Worm (Caenorhabditis elegans) whole organism, mixed stage, embryonic: Measurements from ENCODE around the gene C01G12.5.

ENCODE experiments used
- M03D4.4 ChIP-seq: sonication (generic microtip); optimal IDR thresholded peaks from 2 replicates; lab custom pipeline; 2017; ENCODE audit warnings: mild to moderate bottlenecking, missing genetic modification characterization, missing compliant biosample characterization
- bed-3 ChIP-seq: fragments of 200-800 bp; sonication (Bioruptor generic); optimal IDR thresholded peaks from 3 replicates; lab custom pipeline; 2018; ENCODE audit warnings: mild to moderate bottlenecking, missing genetic modification characterization, moderate library complexity, missing compliant biosample characterization
- ceh-39 ChIP-seq: fragments of 150-350 bp; optimal IDR thresholded peaks from 2 replicates; lab custom pipeline; 2014; ENCODE audit warnings: missing biosample characterization, missing genetic modification characterization
- ceh-43 ChIP-seq: fragments of 200-800 bp; sonication (Bioruptor generic); optimal IDR thresholded peaks from 2 replicates; lab custom pipeline; 2018; ENCODE audit warnings: mild to moderate bottlenecking, missing genetic modification characterization, moderate library complexity, missing compliant biosample characterization
- ceh-83 ChIP-seq: fragments of 200-800 bp; sonication (Bioruptor generic); optimal IDR thresholded peaks from 2 replicates; lab custom pipeline; 2018; ENCODE audit warnings: mild to moderate bottlenecking, missing genetic modification characterization, missing compliant biosample characterization
- ces-1 ChIP-seq: fragments of 150-350 bp; optimal IDR thresholded peaks from 2 replicates; lab custom pipeline; 2014; ENCODE audit warnings: missing biosample characterization, missing genetic modification reagents, missing genetic modification characterization
- cnd-1 ChIP-seq: fragments of 200-800 bp; sonication (Bioruptor generic); optimal IDR thresholded peaks from 2 replicates; lab custom pipeline; 2018; ENCODE audit warnings: mild to moderate bottlenecking, missing genetic modification characterization, missing compliant biosample characterization
- drap-1 ChIP-seq: fragments of 200-800 bp; sonication (Bioruptor generic); optimal IDR thresholded peaks from 3 replicates; lab custom pipeline; 2018; ENCODE audit warnings: mild to moderate bottlenecking, missing genetic modification characterization, missing compliant biosample characterization
- elt-1 ChIP-seq: sonication (generic microtip); optimal IDR thresholded peaks from 2 replicates; lab custom pipeline; 2017; ENCODE audit warnings: missing genetic modification characterization, mild to moderate bottlenecking, missing compliant biosample characterization, antibody characterized with exemption, moderate library complexity, borderline replicate concordance; ENCODE audit not compliant: insufficient read depth
- elt-3 ChIP-seq: fragments of 150-350 bp; optimal IDR thresholded peaks from 2 replicates; lab custom pipeline; 2014; ENCODE audit warnings: missing biosample characterization, missing genetic modification characterization
- flh-1 ChIP-seq: fragments of 200-800 bp; sonication (Bioruptor generic); optimal IDR thresholded peaks from 2 replicates; lab custom pipeline; 2018; ENCODE audit warnings: mild to moderate bottlenecking, missing genetic modification characterization, moderate library complexity, missing compliant biosample characterization
- ham-2 ChIP-seq: fragments of 200-800 bp; sonication (Bioruptor generic); optimal IDR thresholded peaks from 2 replicates; lab custom pipeline; 2018; ENCODE audit warnings: mild to moderate bottlenecking, missing genetic modification characterization, missing compliant biosample characterization
- hlh-1 ChIP-seq: fragments of 150-350 bp; optimal IDR thresholded peaks from 2 replicates; lab custom pipeline; 2014; ENCODE audit warnings: missing biosample characterization, missing genetic modification reagents, missing genetic modification characterization
- lin-32 ChIP-seq: fragments of 200-800 bp; sonication (Bioruptor generic); optimal IDR thresholded peaks from 2 replicates; lab custom pipeline; 2018; ENCODE audit warnings: mild to moderate bottlenecking, missing genetic modification characterization, missing compliant biosample characterization
- lsy-2 ChIP-seq: fragments of 150-350 bp; optimal IDR thresholded peaks from 2 replicates; lab custom pipeline; 2014; ENCODE audit warnings: missing biosample characterization, missing genetic modification characterization
- mab-5 ChIP-seq: fragments of 150-350 bp; optimal IDR thresholded peaks from 2 replicates; lab custom pipeline; 2014; ENCODE audit warnings: missing biosample characterization, missing genetic modification characterization
- mep-1 ChIP-seq: fragments of 150-350 bp; optimal IDR thresholded peaks from 2 replicates; lab custom pipeline; 2017; ENCODE audit warnings: missing biosample characterization, missing genetic modification reagents, missing genetic modification characterization, inconsistent platforms
- mls-2 ChIP-seq: sonication (generic microtip); optimal IDR thresholded peaks from 2 replicates; lab custom pipeline; 2016; ENCODE audit warnings: mild to moderate bottlenecking, missing genetic modification characterization, moderate library complexity, missing compliant biosample characterization
- nhr-12 ChIP-seq: fragments of 150-350 bp; optimal IDR thresholded peaks from 2 replicates; lab custom pipeline; 2014; ENCODE audit warnings: missing biosample characterization, missing genetic modification characterization
- nhr-2 ChIP-seq: fragments of 150-350 bp; optimal IDR thresholded peaks from 2 replicates; lab custom pipeline; 2014; ENCODE audit warnings: missing biosample characterization, missing genetic modification characterization
- nhr-237 ChIP-seq: fragments of 150-350 bp; optimal IDR thresholded peaks from 2 replicates; lab custom pipeline; 2014; ENCODE audit warnings: missing biosample characterization, missing genetic modification characterization
- nhr-28 ChIP-seq: fragments of 150-350 bp; optimal IDR thresholded peaks from 2 replicates; lab custom pipeline; 2014; ENCODE audit warnings: missing biosample characterization, missing genetic modification characterization
- sem-2 ChIP-seq: fragments of 200-800 bp; sonication (Bioruptor generic); optimal IDR thresholded peaks from 2 replicates; lab custom pipeline; 2018; ENCODE audit warnings: mild to moderate bottlenecking, missing genetic modification characterization, missing compliant biosample characterization
- snpc-4 ChIP-seq: fragments of 150-350 bp; optimal IDR thresholded peaks from 2 replicates; lab custom pipeline; 2014; ENCODE audit warnings: missing biosample characterization, missing genetic modification characterization
- sptf-1 ChIP-seq: sonication (generic microtip); optimal IDR thresholded peaks from 2 replicates; lab custom pipeline; 2017; ENCODE audit warnings: mild to moderate bottlenecking, missing genetic modification characterization, moderate library complexity, missing compliant biosample characterization
- tbx-8 ChIP-seq: fragments of 200-800 bp; sonication (Bioruptor generic); optimal IDR thresholded peaks from 2 replicates; lab custom pipeline; 2018; ENCODE audit warnings: mild to moderate bottlenecking, missing genetic modification characterization, moderate library complexity, missing compliant biosample characterization
- unc-39 ChIP-seq: fragments of 150-350 bp; optimal IDR thresholded peaks from 2 replicates; lab custom pipeline; 2014; ENCODE audit warnings: missing biosample characterization, missing genetic modification characterization
- unc-62 ChIP-seq: fragments of 150-350 bp; optimal IDR thresholded peaks from 2 replicates; lab custom pipeline; 2014; ENCODE audit warnings: missing biosample characterization, missing genetic modification reagents, missing genetic modification characterization
- ztf-11 ChIP-seq: fragments of 150-350 bp; optimal IDR thresholded peaks from 2 replicates; lab custom pipeline; 2014; ENCODE audit warnings: missing biosample characterization, missing genetic modification characterization

The C01G12.5 gene

DNA sequence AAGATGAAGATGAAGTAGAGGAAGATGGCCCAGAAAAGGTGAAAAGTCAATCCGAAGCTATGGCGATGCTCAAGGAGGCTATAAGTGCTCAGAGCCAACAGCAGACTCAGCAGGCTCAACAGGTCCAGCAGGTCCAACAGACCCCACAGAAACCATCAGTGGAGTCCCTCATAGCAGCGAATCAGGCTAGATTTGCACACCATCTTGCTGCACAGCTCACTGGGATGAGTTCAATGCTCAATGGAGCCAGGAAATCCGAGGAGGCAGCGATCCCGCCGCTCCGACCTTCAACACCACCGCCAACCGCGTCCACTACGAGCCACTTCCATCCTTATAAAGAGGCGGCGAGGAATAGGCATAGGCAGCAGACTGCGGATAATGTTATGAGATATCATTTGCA is 12.5 kb downstream of the C01G12.5 start:
- TF ChIP-seq cnd-1 (no peak), unc-39 (tag; lab: Kevin White, UChicago) (no peak), ztf-11 (tag; lab: Kevin White, UChicago) (no peak), mep-1 (no peak), drap-1 (GFP tag; lab: Kevin White, UChicago) (no peak), elt-3 (tag; lab: Kevin White, UChicago) (no peak), M03D4.4 (no peak), mls-2 (tag; lab: Kevin White, UChicago) (no peak), ceh-83 (no peak), lin-32 (GFP tag; lab: Kevin White, UChicago) (no peak)
- TF ChIP-seq, all 35 proteins: peak for 0

- TF ChIP-seq sptf-1 (tag; lab: Kevin White, UChicago) (no peak), ceh-83 (no peak), nhr-2 (tag; lab: Kevin White, UChicago) (no peak), flh-1 (GFP tag; lab: Kevin White, UChicago) (no peak)
These were observed 14.0 kb downstream of the C01G12.5 start, which contains the start of gene madf-5 for ce11 chrII:14573315-14573714. Gene madf-5 (plus strand): TSS chrII:14573615.

ce11 chrII:14570541-14571160 is 16.7 kb downstream of the C01G12.5 start:
- TF ChIP-seq sem-2 (GFP tag; lab: Kevin White, UChicago) (no peak), tbx-8 (GFP tag; lab: Kevin White, UChicago) (no peak), M03D4.4 (no peak), mab-5 (tag; lab: Kevin White, UChicago) (no peak), mls-2 (tag; lab: Kevin White, UChicago) (no peak)

DNA sequence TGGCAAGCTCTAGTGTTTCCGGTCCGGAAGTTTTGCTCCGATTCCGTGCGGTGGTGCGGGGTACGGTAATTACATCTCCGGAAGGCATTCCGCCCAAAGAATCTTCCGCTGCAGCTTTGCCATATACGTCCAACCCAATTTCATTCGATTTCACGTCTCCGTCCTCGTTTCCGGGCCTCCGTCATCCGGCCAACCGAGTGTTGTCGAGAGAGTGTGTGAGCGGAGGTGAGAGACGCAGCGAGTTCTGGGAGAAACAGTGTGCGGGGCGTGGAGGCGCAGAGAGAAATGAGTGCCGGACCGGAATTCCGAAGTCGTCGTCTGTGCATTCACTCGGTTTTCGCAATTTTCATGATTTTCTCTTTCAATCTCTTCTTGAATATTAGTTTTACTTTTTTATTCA is 18.0 kb downstream of the C01G12.5 start:
- TF ChIP-seq tbx-8 (GFP tag; lab: Kevin White, UChicago) (no peak), ceh-39 (tag; lab: Kevin White, UChicago) (no peak), lsy-2 (tag; lab: Kevin White, UChicago) (peak; percentile 10), mab-5 (tag; lab: Kevin White, UChicago) (no peak), ceh-43 (GFP tag; lab: Kevin White, UChicago) (no peak), ztf-11 (tag; lab: Kevin White, UChicago) (no peak), cnd-1 (no peak), bed-3 (GFP tag; lab: Kevin White, UChicago) (no peak), ceh-83 (peak; percentile 18), mep-1 (no peak), snpc-4 (tag; lab: Kevin White, UChicago) (no peak), nhr-28 (tag; lab: Kevin White, UChicago) (no peak), nhr-12 (no peak), elt-1 (tag; lab: Kevin White, UChicago) (no peak), nhr-237 (no peak), ces-1 (peak; percentile 81), hlh-1 (tag; lab: Kevin White, UChicago) (no peak), unc-62 (GFP tag; lab: Kevin White, UChicago) (no peak), flh-1 (GFP tag; lab: Kevin White, UChicago) (no peak)

DNA sequence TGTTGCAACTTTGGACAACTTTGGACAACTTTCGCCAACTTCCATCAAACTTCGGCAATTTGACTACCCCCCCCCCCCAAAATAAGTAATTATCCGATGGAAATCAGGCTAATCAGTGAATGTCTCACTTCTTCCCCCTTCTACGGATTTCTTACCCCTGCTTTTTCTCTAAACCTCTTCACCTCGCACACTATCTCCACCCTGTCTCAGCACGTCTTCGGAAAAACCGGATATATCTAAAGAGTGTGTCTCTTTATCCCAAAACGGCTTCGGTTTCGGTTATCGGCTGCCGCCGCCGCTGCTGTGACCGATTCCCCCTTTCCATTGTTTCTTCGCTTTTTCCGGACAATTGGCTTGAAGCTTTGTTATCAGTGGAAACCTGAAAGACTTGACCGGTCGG is 19.5 kb downstream of the C01G12.5 start:
- TF ChIP-seq mls-2 (tag; lab: Kevin White, UChicago) (no peak), ham-2 (GFP tag; lab: Kevin White, UChicago) (peak; percentile 55)

ce11 chrII:14563766-14564370 is 23.4 kb downstream of the C01G12.5 start:
- TF ChIP-seq lsy-2 (tag; lab: Kevin White, UChicago), result peak; percentile 85
